Worm (Caenorhabditis elegans): ENCODE results near the gene ugt-2.

ugt-2 gene

DNA sequence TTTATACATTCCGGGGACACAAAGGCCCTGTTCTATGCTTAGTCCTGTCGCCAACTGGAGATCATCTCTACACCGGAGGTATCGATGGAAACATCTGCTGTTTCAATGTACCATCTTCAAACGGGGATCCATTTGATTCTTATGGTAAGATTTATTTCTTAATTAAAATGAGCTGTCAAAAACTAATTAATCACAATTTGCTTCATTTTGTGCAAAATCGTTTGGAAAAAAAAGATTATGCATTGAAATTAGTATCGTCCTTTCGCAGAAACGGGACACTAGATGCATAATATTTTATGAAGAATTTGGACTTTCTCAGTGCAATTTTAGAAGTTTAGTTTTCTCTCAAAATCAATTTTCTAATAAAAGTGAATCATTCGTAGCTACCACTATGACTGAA is 34.8 kb upstream of the ugt-2 start:
- TF ChIP-seq ceh-6 (GFP tag; optimal IDR thresholded peaks at IDR 0.05), result no peak
- no peak for TF ChIP-seq ama-1 (optimal IDR thresholded peaks at IDR 0.05)
- TF ChIP-seq pat-9 (tag; optimal IDR thresholded peaks at IDR 0.05), result no peak
- no peak for TF ChIP-seq ceh-19 (GFP tag; optimal IDR thresholded peaks at IDR 0.05)
- TF ChIP-seq Y22D7AL.16 (tag; optimal IDR thresholded peaks at IDR 0.05), result no peak
- no peak for TF ChIP-seq syd-9 (tag; optimal IDR thresholded peaks at IDR 0.05)
- no peak for TF ChIP-seq ref-2 (tag; optimal IDR thresholded peaks at IDR 0.05)
- TF ChIP-seq sdc-2 (tag; optimal IDR thresholded peaks at IDR 0.05), result no peak
- no peak for TF ChIP-seq K09A11.1 (tag; optimal IDR thresholded peaks at IDR 0.05; ENCODE audit: insufficient read depth)
- no peak for TF ChIP-seq che-1 (tag; optimal IDR thresholded peaks at IDR 0.05)
- no peak for TF ChIP-seq fkh-10 (GFP tag; optimal IDR thresholded peaks at IDR 0.05)
- no peak for TF ChIP-seq unc-55 (GFP tag; optimal IDR thresholded peaks at IDR 0.05)
- no peak for TF ChIP-seq ceh-14 (tag; optimal IDR thresholded peaks at IDR 0.05)
- no peak for TF ChIP-seq nhr-11 (tag; optimal IDR thresholded peaks at IDR 0.05)
- no peak for TF ChIP-seq ets-4 (tag; optimal IDR thresholded peaks at IDR 0.05)
- TF ChIP-seq dmd-4 (tag; optimal IDR thresholded peaks at IDR 0.05; ENCODE audit: borderline replicate concordance), result no peak
- no peak for TF ChIP-seq nhr-232 (tag; optimal IDR thresholded peaks at IDR 0.05)
- no peak for TF ChIP-seq lim-6 (tag; optimal IDR thresholded peaks at IDR 0.05)

DNA sequence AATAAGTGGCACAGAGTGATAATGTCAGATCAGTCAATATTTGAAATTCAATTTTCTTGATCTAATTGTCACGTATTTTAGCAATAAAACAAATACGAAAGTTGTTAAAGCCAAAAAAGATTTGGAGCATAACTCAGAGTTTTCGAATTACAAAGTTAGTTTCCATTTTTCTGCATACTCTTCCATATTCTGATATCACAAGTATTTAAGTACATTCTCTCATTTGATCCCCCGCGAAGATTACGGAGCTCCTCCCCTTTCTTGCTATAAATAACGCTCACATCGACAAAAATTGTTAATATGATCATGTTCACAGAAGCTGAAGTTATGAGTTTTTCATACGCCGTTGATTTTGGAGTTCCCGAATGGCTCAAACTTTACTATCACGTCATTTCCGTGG is 30.3 kb upstream of the ugt-2 start, which contains the start of gene sri-20:
sri-20 (plus strand) TSS at position 301 of the 400 bp plus-strand sequence.
- no peak for TF ChIP-seq fkh-6 (tag; optimal IDR thresholded peaks at IDR 0.05)
- TF ChIP-seq syd-9 (tag; optimal IDR thresholded peaks at IDR 0.05), result no peak
- no peak for TF ChIP-seq fax-1 (tag; optimal IDR thresholded peaks at IDR 0.05)
- TF ChIP-seq ceh-48 (tag; optimal IDR thresholded peaks at IDR 0.05), result no peak
- TF ChIP-seq T23F11.4 (GFP tag; optimal IDR thresholded peaks at IDR 0.05), result no peak
- TF ChIP-seq ceh-24 (tag; optimal IDR thresholded peaks at IDR 0.05), result no peak
- TF ChIP-seq gmeb-2 (tag; optimal IDR thresholded peaks at IDR 0.05), result no peak
- TF ChIP-seq nfya-1 (tag; optimal IDR thresholded peaks at IDR 0.05), result no peak

DNA sequence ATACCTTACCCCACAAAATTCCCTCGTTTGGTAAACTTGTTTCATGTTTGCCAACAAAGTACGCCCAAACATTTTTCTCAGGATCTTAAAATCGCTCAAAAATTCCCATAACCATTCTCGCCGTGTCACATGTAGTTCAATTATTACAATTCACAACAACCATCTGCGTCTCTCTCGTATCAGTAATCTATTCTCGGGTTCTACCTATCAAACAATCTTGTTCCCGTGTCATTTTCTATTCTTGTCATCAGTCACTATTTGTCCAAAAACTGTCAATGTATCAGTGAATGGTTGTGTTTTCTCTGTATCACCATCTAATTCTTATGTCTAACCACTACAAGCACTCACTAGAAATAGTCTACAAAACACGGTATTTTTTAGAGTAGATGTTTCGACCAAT is 27.4 kb upstream of the ugt-2 start:
- TF ChIP-seq ets-4 (tag; optimal IDR thresholded peaks at IDR 0.05) (no peak), ttx-3 (tag; optimal IDR thresholded peaks at IDR 0.05) (no peak), unc-3 (GFP tag; conservative IDR thresholded peaks at IDR 0.05) (no peak), unc-3 (tag; optimal IDR thresholded peaks at IDR 0.05) (no peak), npax-4 (tag; optimal IDR thresholded peaks at IDR 0.05) (no peak), dve-1 (tag; optimal IDR thresholded peaks at IDR 0.05) (no peak), ceh-14 (tag; optimal IDR thresholded peaks at IDR 0.05) (no peak), sox-4 (tag; optimal IDR thresholded peaks at IDR 0.05) (no peak), elt-2 (tag; optimal IDR thresholded peaks at IDR 0.05) (no peak), ceh-34 (tag; optimal IDR thresholded peaks at IDR 0.05) (no peak), T23F11.4 (GFP tag; optimal IDR thresholded peaks at IDR 0.05) (no peak), K02D7.2 (tag; optimal IDR thresholded peaks at IDR 0.05) (no peak)

DNA sequence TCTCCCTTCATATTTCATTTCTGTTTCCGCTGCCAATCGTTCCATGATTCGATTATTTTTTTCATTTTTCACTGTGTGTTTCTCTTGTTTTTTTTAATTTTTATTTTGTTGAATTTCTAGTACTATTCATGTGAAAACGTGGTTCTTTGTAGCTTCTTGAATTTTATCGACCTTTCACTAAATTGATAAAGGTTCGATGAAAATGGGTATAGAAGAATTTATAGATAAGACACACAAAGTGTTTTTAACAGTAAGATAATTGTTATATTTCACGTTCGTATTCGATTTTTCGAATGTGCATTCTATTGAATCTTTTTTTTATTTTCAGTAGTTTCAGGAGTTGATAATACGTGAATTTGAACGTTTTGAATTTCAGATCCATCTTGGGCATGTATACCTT is 26.6 kb upstream of the ugt-2 start, which contains the start of gene ugt-49:
ugt-49 (plus strand) TSS at position 371 of the 400 bp plus-strand sequence.
- TF ChIP-seq nhr-232 (tag; optimal IDR thresholded peaks at IDR 0.05), result no peak
- TF ChIP-seq che-1 (tag; optimal IDR thresholded peaks at IDR 0.05), result no peak
- TF ChIP-seq sox-4 (tag; optimal IDR thresholded peaks at IDR 0.05), result no peak
- TF ChIP-seq pqm-1 (tag; optimal IDR thresholded peaks at IDR 0.05), result no peak
- no peak for TF ChIP-seq ceh-22 (tag; optimal IDR thresholded peaks at IDR 0.05)
- no peak for TF ChIP-seq hlh-15 (tag; optimal IDR thresholded peaks at IDR 0.05)
- no peak for TF ChIP-seq elt-2 (tag; optimal IDR thresholded peaks at IDR 0.05)
- no peak for TF ChIP-seq ceh-45 (GFP tag; IDR thresholded peaks at IDR 0.05)
- TF ChIP-seq K09A11.1 (tag; optimal IDR thresholded peaks at IDR 0.05; ENCODE audit: insufficient read depth), result no peak
- no peak for TF ChIP-seq npax-4 (tag; optimal IDR thresholded peaks at IDR 0.05)
- TF ChIP-seq unc-3 (GFP tag; conservative IDR thresholded peaks at IDR 0.05), result no peak
- no peak for TF ChIP-seq unc-3 (tag; optimal IDR thresholded peaks at IDR 0.05)
- no peak for TF ChIP-seq lim-6 (tag; optimal IDR thresholded peaks at IDR 0.05)
- TF ChIP-seq syd-9 (tag; optimal IDR thresholded peaks at IDR 0.05), result no peak
- TF ChIP-seq ceh-9 (tag; optimal IDR thresholded peaks at IDR 0.05), result no peak

Data from whole organism, late embryonic.